Fruit fly (Drosophila melanogaster) whole organism, embryonic: Measurements from ENCODE around the gene CG43049.
A peak's percentile ranks its signal among the peaks of the same experiment; 100 is the strongest.

Experiments
- Aef1 ChIP-seq: fragments of 200-800 bp; sonication (Bioruptor generic); IDR thresholded peaks from 3 replicates; pipeline ENCODE4 v1.3.6; 2022; ENCODE audit warnings: missing biosample characterization, missing genetic modification characterization
- Atf3 ChIP-seq: fragments of 200-800 bp; sonication (Bioruptor generic); optimal IDR thresholded peaks from 3 replicates; lab custom pipeline; 2016; ENCODE audit warnings: missing biosample characterization, missing genetic modification characterization
- CG1024 ChIP-seq: fragments of 200-800 bp; sonication (Bioruptor generic); IDR thresholded peaks from 2 replicates; pipeline ENCODE4 v1.3.6; 2022; ENCODE audit warnings: missing biosample characterization, missing genetic modification characterization
- CG10274 ChIP-seq: fragments of 200-800 bp; sonication (Bioruptor generic); optimal IDR thresholded peaks from 3 replicates; lab custom pipeline; 2017; ENCODE audit warnings: missing biosample characterization, mild to moderate bottlenecking, missing genetic modification characterization
- CG10431 ChIP-seq: fragments of 200-800 bp; sonication (Bioruptor generic); optimal IDR thresholded peaks from 3 replicates; lab custom pipeline; 2018; ENCODE audit warnings: missing biosample characterization, mild to moderate bottlenecking, missing genetic modification characterization
- CG12219 ChIP-seq: fragments of 200-800 bp; sonication (Bioruptor generic); optimal IDR thresholded peaks from 3 replicates; lab custom pipeline; 2018; ENCODE audit warnings: missing biosample characterization, mild to moderate bottlenecking, missing genetic modification characterization
- CG12391 ChIP-seq: fragments of 200-800 bp; sonication (Bioruptor generic); optimal IDR thresholded peaks from 3 replicates; lab custom pipeline; 2018; ENCODE audit warnings: missing biosample characterization, mild to moderate bottlenecking, missing genetic modification characterization, moderate library complexity
- CG13624 ChIP-seq: fragments of 200-800 bp; sonication (Bioruptor generic); optimal IDR thresholded peaks from 2 replicates; lab custom pipeline; 2016; ENCODE audit warnings: missing biosample characterization, missing genetic modification characterization
- CG14441 ChIP-seq: fragments of 200-800 bp; sonication (Bioruptor generic); IDR thresholded peaks from 2 replicates; pipeline ENCODE4 v1.3.6; 2022; ENCODE audit warnings: missing biosample characterization, missing genetic modification characterization
- CG14860 ChIP-seq: fragments of 200-800 bp; sonication (Bioruptor generic); IDR thresholded peaks from 3 replicates; pipeline ENCODE4 v1.3.6; 2022; ENCODE audit warnings: missing biosample characterization, missing genetic modification characterization; ENCODE audit not compliant: partially characterized antibody
- CG15479 ChIP-seq: fragments of 200-800 bp; sonication (Bioruptor generic); optimal IDR thresholded peaks from 3 replicates; lab custom pipeline; 2019; ENCODE audit warnings: missing biosample characterization, mild to moderate bottlenecking, missing genetic modification characterization, moderate library complexity
- CG18262 ChIP-seq: fragments of 200-800 bp; optimal IDR thresholded peaks from 3 replicates; lab custom pipeline; 2019; ENCODE audit warnings: missing biosample characterization, mild to moderate bottlenecking, missing genetic modification characterization, moderate library complexity
- CG2116 ChIP-seq: fragments of 200-800 bp; sonication (Bioruptor generic); optimal IDR thresholded peaks from 3 replicates; lab custom pipeline; 2018; ENCODE audit warnings: missing biosample characterization, mild to moderate bottlenecking, missing genetic modification characterization
- CG3065 ChIP-seq: fragments of 200-800 bp; sonication (Bioruptor generic); optimal IDR thresholded peaks from 2 replicates; lab custom pipeline; 2016; ENCODE audit warnings: missing biosample characterization, missing genetic modification characterization
- CG4360 ChIP-seq: fragments of 200-800 bp; sonication (Bioruptor generic); IDR thresholded peaks from 2 replicates; pipeline ENCODE4 v1.3.6; 2022; ENCODE audit warnings: missing biosample characterization, missing genetic modification characterization
- CG4404 ChIP-seq: fragments of 200-800 bp; sonication (Bioruptor generic); IDR thresholded peaks from 2 replicates; pipeline ENCODE4 v1.3.6; 2022; ENCODE audit warnings: missing biosample characterization, missing genetic modification characterization
- CG6272 ChIP-seq: fragments of 200-800 bp; sonication (Bioruptor generic); IDR thresholded peaks from 2 replicates; pipeline ENCODE4 v1.3.6; 2022; ENCODE audit warnings: missing biosample characterization, missing genetic modification characterization
- CG6854 ChIP-seq: fragments of 200-800 bp; sonication (Bioruptor generic); optimal IDR thresholded peaks from 3 replicates; lab custom pipeline; 2017; ENCODE audit warnings: missing biosample characterization, mild to moderate bottlenecking, missing genetic modification characterization
- CG7271 ChIP-seq: fragments of 200-800 bp; sonication (Bioruptor generic); optimal IDR thresholded peaks from 2 replicates; lab custom pipeline; 2018; ENCODE audit warnings: missing biosample characterization, mild to moderate bottlenecking, missing genetic modification characterization, moderate library complexity
- CG7357 ChIP-seq: fragments of 200-800 bp; sonication (Bioruptor generic); IDR thresholded peaks from 3 replicates; pipeline ENCODE4 v1.3.6; 2022; ENCODE audit warnings: missing biosample characterization, missing genetic modification characterization
- CG7786 ChIP-seq: fragments of 200-800 bp; sonication (Bioruptor generic); optimal IDR thresholded peaks from 2 replicates; lab custom pipeline; 2016; ENCODE audit warnings: missing biosample characterization, missing genetic modification characterization
- CG7928 ChIP-seq: fragments of 200-800 bp; sonication (Bioruptor generic); optimal IDR thresholded peaks from 2 replicates; lab custom pipeline; 2017; ENCODE audit warnings: missing biosample characterization, mild to moderate bottlenecking, missing genetic modification characterization
- CG7963 ChIP-seq: fragments of 200-800 bp; sonication (Bioruptor generic); IDR thresholded peaks from 3 replicates; pipeline ENCODE4 v1.3.6; 2022; ENCODE audit warnings: missing biosample characterization, missing genetic modification characterization; ENCODE audit not compliant: partially characterized antibody
- CG8089 ChIP-seq: fragments of 200-800 bp; sonication (Bioruptor generic); optimal IDR thresholded peaks from 3 replicates; lab custom pipeline; 2016; ENCODE audit warnings: missing biosample characterization, missing genetic modification characterization
- CG8765 ChIP-seq: fragments of 200-800 bp; sonication (Bioruptor generic); IDR thresholded peaks from 2 replicates; pipeline ENCODE4 v1.3.6; 2022; ENCODE audit warnings: missing biosample characterization, missing genetic modification characterization
- Chrac-16 ChIP-seq: fragments of 200-800 bp; sonication (Bioruptor generic); optimal IDR thresholded peaks from 3 replicates; lab custom pipeline; 2016; ENCODE audit warnings: missing biosample characterization, missing genetic modification characterization
- Dp ChIP-seq: fragments of 200-800 bp; sonication (Bioruptor generic); optimal IDR thresholded peaks from 2 replicates; lab custom pipeline; 2018; ENCODE audit warnings: missing biosample characterization, mild to moderate bottlenecking, missing genetic modification characterization, moderate library complexity
- HLH3B ChIP-seq: fragments of 200-800 bp; sonication (Bioruptor generic); IDR thresholded peaks from 2 replicates; pipeline ENCODE4 v1.3.6; 2022; ENCODE audit warnings: missing biosample characterization, missing genetic modification characterization
- Hr78 ChIP-seq, 2 experiments: fragments of 200-800 bp in 1 of 2; fragments of >200 bp in 1 of 2; sonication (Bioruptor generic) in 1 of 2; optimal IDR thresholded peaks; 2 replicates each; lab custom pipeline; 2017 to 2019; ENCODE audit warnings: missing biosample characterization in 2 of 2, missing genetic modification characterization in 2 of 2, mild to moderate bottlenecking in 1 of 2, moderate library complexity in 1 of 2
- Pdp1 ChIP-seq, 2 experiments: fragments of 200-800 bp; sonication (Bioruptor generic); optimal IDR thresholded peaks; 3 replicates each; lab custom pipeline; 2016; ENCODE audit warnings: missing biosample characterization in 2 of 2, missing genetic modification characterization in 2 of 2, mild to moderate bottlenecking in 1 of 2, moderate library complexity in 1 of 2
- ap ChIP-seq: fragments of 200-800 bp; sonication (Bioruptor generic); IDR thresholded peaks from 2 replicates; pipeline ENCODE4 v1.3.6; 2022; ENCODE audit warnings: missing biosample characterization, missing genetic modification characterization
- az2 ChIP-seq: fragments of 200-800 bp; sonication (Bioruptor generic); optimal IDR thresholded peaks from 3 replicates; lab custom pipeline; 2016; ENCODE audit warnings: missing biosample characterization, missing genetic modification characterization
- cato ChIP-seq: fragments of 200-800 bp; sonication (Bioruptor generic); optimal IDR thresholded peaks from 2 replicates; lab custom pipeline; 2016; ENCODE audit warnings: missing biosample characterization, missing genetic modification characterization, borderline replicate concordance
- cg ChIP-seq: fragments of 200-800 bp; sonication (Bioruptor generic); optimal IDR thresholded peaks from 3 replicates; lab custom pipeline; 2019; ENCODE audit warnings: missing biosample characterization, mild to moderate bottlenecking, missing genetic modification characterization, moderate library complexity
- ci ChIP-seq: fragments of 200-800 bp; sonication (Bioruptor generic); IDR thresholded peaks from 3 replicates; pipeline ENCODE4 v1.3.6; 2022; ENCODE audit warnings: missing biosample characterization, missing genetic modification characterization
- disco-r ChIP-seq: fragments of 200-800 bp; sonication (Bioruptor generic); optimal IDR thresholded peaks from 2 replicates; lab custom pipeline; 2016; ENCODE audit warnings: missing biosample characterization, missing genetic modification characterization
- fd96Cb ChIP-seq: fragments of 200-800 bp; sonication (Bioruptor generic); optimal IDR thresholded peaks from 2 replicates; lab custom pipeline; 2018; ENCODE audit warnings: missing biosample characterization, mild to moderate bottlenecking, missing genetic modification characterization, moderate library complexity
- fu2 ChIP-seq: fragments of 200-800 bp; sonication (Bioruptor generic); optimal IDR thresholded peaks from 2 replicates; lab custom pipeline; 2016; ENCODE audit warnings: missing biosample characterization, missing genetic modification characterization
- ham ChIP-seq: fragments of 200-800 bp; sonication (Bioruptor generic); IDR thresholded peaks from 2 replicates; pipeline ENCODE4 v1.3.6; 2022; ENCODE audit warnings: missing biosample characterization, missing genetic modification characterization
- lov ChIP-seq, 2 experiments: fragments of 200-800 bp in 1 of 2; fragments of >200 bp in 1 of 2; sonication (Bioruptor generic) in 1 of 2; IDR thresholded peaks in 1 of 2; optimal IDR thresholded peaks in 1 of 2; 2 replicates in 1 of 2; 3 replicates in 1 of 2; pipeline versions ENCODE4 v1.3.6 to Lab custom; 2017 to 2022; ENCODE audit warnings: missing biosample characterization in 1 of 2, missing genetic modification characterization in 1 of 2
- nerfin-2 ChIP-seq: fragments of 200-800 bp; sonication (Bioruptor generic); IDR thresholded peaks from 2 replicates; pipeline ENCODE4 v1.3.6; 2022; ENCODE audit warnings: missing biosample characterization, missing genetic modification characterization; ENCODE audit not compliant: partially characterized antibody
- oc ChIP-seq: fragments of 200-800 bp; sonication (Bioruptor generic); optimal IDR thresholded peaks from 2 replicates; lab custom pipeline; 2018; ENCODE audit warnings: missing biosample characterization, mild to moderate bottlenecking, missing genetic modification characterization, moderate library complexity
- odd ChIP-seq: fragments of 200-800 bp; sonication (Bioruptor generic); optimal IDR thresholded peaks from 2 replicates; lab custom pipeline; 2017; ENCODE audit warnings: missing biosample characterization, mild to moderate bottlenecking, missing genetic modification characterization
- pho ChIP-seq: fragments of 200-800 bp; sonication (Bioruptor generic); optimal IDR thresholded peaks from 2 replicates; lab custom pipeline; 2016; ENCODE audit warnings: missing biosample characterization, missing genetic modification characterization
- sob ChIP-seq: fragments of 200-800 bp; sonication (Bioruptor generic); IDR thresholded peaks from 2 replicates; pipeline ENCODE4 v1.3.6; 2022; ENCODE audit warnings: missing biosample characterization, missing genetic modification characterization
- tx ChIP-seq: fragments of 200-800 bp; sonication (Bioruptor generic); optimal IDR thresholded peaks from 2 replicates; lab custom pipeline; 2016; ENCODE audit warnings: missing biosample characterization, missing genetic modification characterization
- vnd ChIP-seq: fragments of 200-800 bp; sonication (Bioruptor generic); IDR thresholded peaks from 3 replicates; pipeline ENCODE4 v1.3.6; 2022; ENCODE audit warnings: missing biosample characterization, missing genetic modification characterization; ENCODE audit not compliant: partially characterized antibody

Gene CG43049

dm6 chr3L:18890283-18891175 lies 34.4 kb upstream of the CG43049 start, which contains the start of gene CG3961 (continued):
- TF ChIP-seq CG10431 (GFP tag; lab: Kevin White, UChicago), result peak; percentile 93
- TF ChIP-seq tx (GFP tag; lab: Kevin White, UChicago), result peak; percentile 59
- TF ChIP-seq fd96Cb (tag; lab: Kevin White, UChicago), result peak; percentile 98
- TF ChIP-seq Dp, result peak; percentile 20
- TF ChIP-seq CG6854 (GFP tag; lab: Kevin White, UChicago), result peak; percentile 95
- TF ChIP-seq disco-r (GFP tag; lab: Kevin White, UChicago), result peak; percentile 68
- peak; percentile 37 for TF ChIP-seq CG15479 (GFP tag; lab: Kevin White, UChicago)
- TF ChIP-seq Atf3, result peak; percentile 88
- peak; percentile 82 for TF ChIP-seq CG7786 (GFP tag; lab: Kevin White, UChicago)
- TF ChIP-seq CG7928 (GFP tag; lab: Kevin White, UChicago), result peak; percentile 73
- TF ChIP-seq az2, result peak; percentile 98
- TF ChIP-seq odd (GFP tag; lab: Kevin White, UChicago), result peak; percentile 98
- no peak for TF ChIP-seq vnd (GFP tag; lab: Robert Waterston, UW)
- no peak for TF ChIP-seq CG14860
- TF ChIP-seq Aef1 (GFP tag; lab: Robert Waterston, UW), result peak; percentile 84
- peak; percentile 83 for TF ChIP-seq CG8089 (GFP tag; lab: Kevin White, UChicago)
- peak; percentile 83 for TF ChIP-seq ap (GFP tag; lab: Robert Waterston, UW)
- TF ChIP-seq CG14441 (GFP tag; lab: Robert Waterston, UW), result peak; percentile 82
- peak; percentile 85 for TF ChIP-seq CG7357 (GFP tag; lab: Robert Waterston, UW)
- no peak; the same call in 1 of the 2 replicates for TF ChIP-seq CG6272 (GFP tag; lab: Robert Waterston, UW)
- TF ChIP-seq Chrac-16, result peak; percentile 96
- TF ChIP-seq CG12391 (tag; lab: Kevin White, UChicago), result peak; percentile 99
- TF ChIP-seq ham (GFP tag; lab: Robert Waterston, UW), result 0 out of 2 replicates have a peak, but pooled peaks have one; percentile 36
- TF ChIP-seq CG1024 (GFP tag; lab: Robert Waterston, UW), result peak; percentile 79
- peak; percentile 57 for TF ChIP-seq CG7271 (tag; lab: Kevin White, UChicago)
- TF ChIP-seq fu2, result peak; percentile 77
- no peak for TF ChIP-seq CG7963 (GFP tag; lab: Robert Waterston, UW)
- peak; percentile 93 for TF ChIP-seq oc (tag; lab: Kevin White, UChicago)
- TF ChIP-seq HLH3B, result peak; percentile 95
- TF ChIP-seq nerfin-2, result 0 out of 2 replicates have a peak, but pooled peaks have one; percentile 16
- TF ChIP-seq Hr78 (GFP tag; optimal IDR thresholded peaks at IDR 0.05; lab: Kevin White, UChicago), result peak in 1 of 2 experiments; percentile 96
- peak; percentile 96 for TF ChIP-seq cato
- no peak for TF ChIP-seq lov (optimal IDR thresholded peaks at IDR 0.05; lab: Kevin White, UChicago)
- 0 out of 3 replicates have a peak, but pooled peaks have one; percentile 39 for TF ChIP-seq lov (GFP tag; IDR thresholded peaks at IDR 0.05; lab: Robert Waterston, UW)
- peak; percentile 100 for TF ChIP-seq CG18262
- TF ChIP-seq CG2116, result peak; percentile 90
- TF ChIP-seq sob (GFP tag; lab: Robert Waterston, UW), result peak; percentile 90
- peak; percentile 88 for TF ChIP-seq ci (GFP tag; lab: Robert Waterston, UW)
- TF ChIP-seq CG10274 (GFP tag; lab: Kevin White, UChicago), result peak; percentile 83
- peak; percentile 78 for TF ChIP-seq CG13624 (GFP tag; lab: Kevin White, UChicago)
- TF ChIP-seq CG3065 (GFP tag; lab: Kevin White, UChicago), result peak; percentile 94
- peak; percentile 87 for TF ChIP-seq pho (GFP tag; lab: Kevin White, UChicago)
- TF ChIP-seq CG8765 (GFP tag; lab: Robert Waterston, UW), result peak; percentile 45; the same call in 1 of the 2 replicates
- peak; percentile 89 for TF ChIP-seq CG4404
- TF ChIP-seq Pdp1 (GFP tag; optimal IDR thresholded peaks at IDR 0.05; lab: Kevin White, UChicago), result peak; percentile 88 to 89
- TF ChIP-seq CG12219, result peak; percentile 95
- TF ChIP-seq CG4360 (GFP tag; lab: Robert Waterston, UW), result peak; percentile 62
- TF ChIP-seq cg (GFP tag; lab: Kevin White, UChicago), result no peak
